Worm (Caenorhabditis elegans) whole organism, young adult: ENCODE measurements around the gene Y45G12B.3.

Source experiments
- B0035.1 ChIP-seq: sonication (generic microtip); optimal IDR thresholded peaks from 2 replicates; lab custom pipeline; 2016; ENCODE audit warnings: missing genetic modification characterization, mild to moderate bottlenecking, missing compliant biosample characterization, missing genotype, missing genetic modification reagents
- F33H1.4 ChIP-seq: fragments of 200-800 bp; sonication (Bioruptor generic); IDR thresholded peaks from 2 replicates; pipeline ENCODE4 v1.3.6; 2022; ENCODE audit warnings: missing genetic modification reagents, missing genetic modification characterization, missing compliant biosample characterization
- F39B2.1 ChIP-seq: fragments of 200-800 bp; sonication (Bioruptor generic); IDR thresholded peaks from 2 replicates; pipeline ENCODE4 v1.3.6; 2022; ENCODE audit warnings: missing genetic modification reagents, missing genetic modification characterization, missing compliant biosample characterization
- ama-1 ChIP-seq, 3 experiments: fragments of 150-350 bp in 1 of 3; sonication (generic microtip) in 2 of 3; optimal IDR thresholded peaks; 2 replicates each; lab custom pipeline; 2014 to 2018; ENCODE audit warnings: missing biosample characterization in 2 of 3, missing genetic modification characterization in 2 of 3, missing genetic modification reagents in 2 of 3
- cebp-1 ChIP-seq, 2 experiments: fragments of 200-800 bp in 1 of 2; sonication (Bioruptor generic) in 1 of 2; sonication (generic microtip) in 1 of 2; IDR thresholded peaks in 1 of 2; optimal IDR thresholded peaks in 1 of 2; 2 replicates each; pipeline versions ENCODE4 v1.3.6 to Lab custom; 2017 to 2022; ENCODE audit warnings: missing compliant biosample characterization in 2 of 2, missing genetic modification characterization in 2 of 2, mild to moderate bottlenecking in 1 of 2, missing genetic modification reagents in 1 of 2, moderate library complexity in 1 of 2
- egl-44 ChIP-seq: fragments of 200-800 bp; sonication (Bioruptor generic); IDR thresholded peaks from 2 replicates; pipeline ENCODE4 v1.3.6; 2022; ENCODE audit warnings: missing genetic modification reagents, missing genetic modification characterization, missing compliant biosample characterization
- lag-1 ChIP-seq: fragments of 200-800 bp; sonication (Bioruptor generic); IDR thresholded peaks from 2 replicates; pipeline ENCODE4 v1.3.6; 2022; ENCODE audit warnings: missing genetic modification reagents, missing genetic modification characterization, missing compliant biosample characterization
- lin-35 ChIP-seq, 3 experiments: fragments of 150-350 bp in 2 of 3; sonication (generic microtip) in 1 of 3; optimal IDR thresholded peaks; 2 replicates each; lab custom pipeline; 2014 to 2018; ENCODE audit warnings: missing biosample characterization in 3 of 3, missing genetic modification characterization in 3 of 3, missing genetic modification reagents in 3 of 3
- mel-28 ChIP-seq: sonication (generic microtip); optimal IDR thresholded peaks from 2 replicates; lab custom pipeline; 2016; ENCODE audit warnings: borderline replicate concordance, mild to moderate bottlenecking, missing genetic modification characterization, missing compliant biosample characterization
- nfya-1 ChIP-seq: sonication (generic microtip); optimal IDR thresholded peaks from 2 replicates; lab custom pipeline; 2017; ENCODE audit warnings: antibody characterized with exemption, missing compliant biosample characterization, missing genetic modification characterization, borderline replicate concordance; ENCODE audit not compliant: insufficient read depth
- pha-4 ChIP-seq: fragments of 150-350 bp; sonication (generic microtip); optimal IDR thresholded peaks from 2 replicates; lab custom pipeline; 2014; ENCODE audit warnings: missing biosample characterization, missing genetic modification reagents, missing genetic modification characterization
- snpc-3.4 ChIP-seq: sonication (generic microtip); optimal IDR thresholded peaks from 2 replicates; lab custom pipeline; 2017; ENCODE audit warnings: missing genetic modification characterization, mild to moderate bottlenecking, missing compliant biosample characterization, antibody characterized with exemption, moderate library complexity, missing genotype, missing genetic modification reagents

ce11 chrV:2688562-2688961 is 7.5 kb downstream of the Y45G12B.3 start:
- TF ChIP-seq pha-4 (tag; lab: Kevin White, UChicago) (no peak), F33H1.4 (GFP tag; lab: Robert Waterston, UW) (no peak), ama-1 (optimal IDR thresholded peaks at IDR 0.05; lab: Kevin White, UChicago) (no peak), ama-1 (GFP tag; optimal IDR thresholded peaks at IDR 0.05; lab: Kevin White, UChicago) (no peak), lag-1 (GFP tag; lab: Robert Waterston, UW) (no peak), B0035.1 (tag; lab: Kevin White, UChicago) (no peak), F39B2.1 (GFP tag; lab: Robert Waterston, UW) (no peak), snpc-3.4 (tag; lab: Kevin White, UChicago) (no peak), nfya-1 (no peak), mel-28 (no peak), cebp-1 (GFP tag; IDR thresholded peaks at IDR 0.05; lab: Robert Waterston, UW) (no peak), cebp-1 (tag; optimal IDR thresholded peaks at IDR 0.05; lab: Kevin White, UChicago) (no peak), lin-35 (GFP tag; optimal IDR thresholded peaks at IDR 0.05; lab: Kevin White, UChicago) (no peak), egl-44 (no peak)
